Worm (Caenorhabditis elegans) whole organism, early embryonic: ENCODE results near the gene lgc-52.

Source experiments
- B0310.2 ChIP-seq: sonication (generic microtip); optimal IDR thresholded peaks from 2 replicates; lab custom pipeline; 2016; ENCODE audit warnings: mild to moderate bottlenecking, missing genetic modification characterization, missing compliant biosample characterization
- ama-1 ChIP-seq: fragments of 150-350 bp; optimal IDR thresholded peaks from 2 replicates; lab custom pipeline; 2014
- ceh-36 ChIP-seq: sonication (generic microtip); optimal IDR thresholded peaks from 2 replicates; lab custom pipeline; 2016; ENCODE audit warnings: missing genetic modification characterization, inconsistent platforms, missing compliant biosample characterization

ce11 chrIV:15259548-15259947 is 23.6 kb downstream of the lgc-52 start, which contains the start of gene Y73F8A.5:
- TF ChIP-seq ama-1 (lab: Kevin White, UChicago), result no peak
- no peak for TF ChIP-seq ceh-36
- TF ChIP-seq B0310.2 (tag; lab: Kevin White, UChicago), result no peak
